Worm (Caenorhabditis elegans) whole organism, L1 larva: Measurements from ENCODE around the gene cox-6C.

Experiments used
- C16A3.4 ChIP-seq: fragments of 150-350 bp; optimal IDR thresholded peaks from 2 replicates; lab custom pipeline; 2014; ENCODE audit warnings: missing biosample characterization, missing genetic modification characterization
- C34B4.2 ChIP-seq: sonication (generic microtip); optimal IDR thresholded peaks from 2 replicates; lab custom pipeline; 2017; ENCODE audit warnings: mild to moderate bottlenecking, missing genetic modification characterization, missing compliant biosample characterization
- F16B12.6 ChIP-seq: fragments of 150-350 bp; optimal IDR thresholded peaks from 2 replicates; lab custom pipeline; 2014; ENCODE audit warnings: missing biosample characterization, missing genetic modification characterization
- alr-1 ChIP-seq: fragments of 200-800 bp; sonication (Bioruptor generic); optimal IDR thresholded peaks from 2 replicates; lab custom pipeline; 2018; ENCODE audit warnings: borderline replicate concordance, mild to moderate bottlenecking, missing genetic modification characterization, missing compliant biosample characterization
- blmp-1 ChIP-seq: fragments of 150-350 bp; optimal IDR thresholded peaks from 2 replicates; lab custom pipeline; 2014; ENCODE audit warnings: missing biosample characterization, missing genetic modification characterization
- ceh-63 ChIP-seq: fragments of 200-800 bp; sonication (Bioruptor generic); optimal IDR thresholded peaks from 2 replicates; lab custom pipeline; 2018; ENCODE audit warnings: mild to moderate bottlenecking, missing genetic modification characterization, missing compliant biosample characterization
- ceh-82 ChIP-seq, 3 experiments: fragments of 150-350 bp in 1 of 3; sonication (generic microtip) in 2 of 3; optimal IDR thresholded peaks; 2 replicates each; lab custom pipeline; 2014 to 2017; ENCODE audit warnings: missing biosample characterization in 3 of 3, missing genetic modification characterization in 3 of 3
- ceh-90 ChIP-seq: sonication (generic microtip); optimal IDR thresholded peaks from 2 replicates; lab custom pipeline; 2016; ENCODE audit warnings: missing genetic modification characterization, missing compliant biosample characterization
- dsc-1 ChIP-seq: sonication (generic microtip); optimal IDR thresholded peaks from 2 replicates; lab custom pipeline; 2016; ENCODE audit warnings: mild to moderate bottlenecking, missing genetic modification characterization, missing compliant biosample characterization
- efl-1 ChIP-seq, 4 experiments: fragments of 150-350 bp; optimal IDR thresholded peaks in 3 of 4; peaks in 1 of 4; 1 replicate in 1 of 4; 2 replicates in 3 of 4; lab custom pipeline; 2014; ENCODE audit warnings: missing biosample characterization in 2 of 4, missing genetic modification characterization in 2 of 4, missing genetic modification reagents in 2 of 4
- fkh-10 ChIP-seq: sonication (generic microtip); optimal IDR thresholded peaks from 2 replicates; lab custom pipeline; 2017; ENCODE audit warnings: missing biosample characterization, missing genetic modification reagents, missing genetic modification characterization
- fkh-4 ChIP-seq: sonication (generic microtip); optimal IDR thresholded peaks from 2 replicates; lab custom pipeline; 2016; ENCODE audit warnings: missing compliant biosample characterization, missing genetic modification characterization, borderline replicate concordance
- fkh-8 ChIP-seq: sonication (generic microtip); optimal IDR thresholded peaks from 2 replicates; lab custom pipeline; 2016; ENCODE audit warnings: mild to moderate bottlenecking, missing genetic modification characterization, missing compliant biosample characterization
- grh-1 ChIP-seq: fragments of 200-800 bp; sonication (Bioruptor generic); IDR thresholded peaks from 2 replicates; pipeline ENCODE4 v1.3.6; 2022; ENCODE audit warnings: missing genetic modification reagents, missing genetic modification characterization, missing compliant biosample characterization
- hlh-17 ChIP-seq: fragments of 200-800 bp; sonication (Bioruptor generic); optimal IDR thresholded peaks from 2 replicates; lab custom pipeline; 2018; ENCODE audit warnings: missing genetic modification characterization, mild to moderate bottlenecking, missing compliant biosample characterization, moderate library complexity, borderline replicate concordance
- irx-1 ChIP-seq: sonication (generic microtip); optimal IDR thresholded peaks from 2 replicates; lab custom pipeline; 2016; ENCODE audit warnings: missing genetic modification characterization, missing compliant biosample characterization
- isw-1 ChIP-seq: fragments of 200-800 bp; sonication (Bioruptor generic); IDR thresholded peaks from 2 replicates; pipeline ENCODE4 v1.3.6; 2022; ENCODE audit warnings: missing genetic modification characterization, missing compliant biosample characterization
- lin-13 ChIP-seq: fragments of 150-350 bp; optimal IDR thresholded peaks from 2 replicates; lab custom pipeline; 2014; ENCODE audit warnings: missing biosample characterization, missing genetic modification reagents, missing genetic modification characterization
- lin-14 ChIP-seq: fragments of 200-800 bp; sonication (Bioruptor generic); optimal IDR thresholded peaks from 2 replicates; lab custom pipeline; 2018; ENCODE audit warnings: mild to moderate bottlenecking, missing genetic modification characterization, moderate library complexity, missing compliant biosample characterization
- lir-3 ChIP-seq: sonication (generic microtip); optimal IDR thresholded peaks from 2 replicates; lab custom pipeline; 2016; ENCODE audit warnings: mild to moderate bottlenecking, missing genetic modification characterization, moderate library complexity, missing compliant biosample characterization; ENCODE audit not compliant: poor library complexity
- lsy-2 ChIP-seq, 2 experiments: fragments of 150-350 bp; optimal IDR thresholded peaks; 2 replicates each; lab custom pipeline; 2014; ENCODE audit warnings: missing biosample characterization in 2 of 2, missing genetic modification characterization in 2 of 2
- mdl-1 ChIP-seq, 2 experiments: fragments of 150-350 bp; optimal IDR thresholded peaks; 2 replicates each; lab custom pipeline; 2014 to 2017; ENCODE audit warnings: missing biosample characterization in 2 of 2, missing genetic modification characterization in 2 of 2, inconsistent platforms in 1 of 2
- mep-1 ChIP-seq: fragments of 150-350 bp; optimal IDR thresholded peaks from 2 replicates; lab custom pipeline; 2014; ENCODE audit warnings: missing biosample characterization, missing genetic modification characterization
- nhr-11 ChIP-seq: fragments of 150-350 bp; optimal IDR thresholded peaks from 2 replicates; lab custom pipeline; 2014; ENCODE audit warnings: missing biosample characterization, missing genetic modification characterization
- nhr-12 ChIP-seq: sonication (generic microtip); optimal IDR thresholded peaks from 2 replicates; lab custom pipeline; 2017; ENCODE audit warnings: missing biosample characterization, missing genetic modification characterization
- nhr-19 ChIP-seq: fragments of 200-800 bp; sonication (Bioruptor generic); conservative IDR thresholded peaks from 2 replicates; pipeline ENCODE4 v1.3.6; 2022; ENCODE audit warnings: missing genetic modification characterization, missing compliant biosample characterization
- nhr-20 ChIP-seq: sonication (generic microtip); optimal IDR thresholded peaks from 2 replicates; lab custom pipeline; 2016; ENCODE audit warnings: mild to moderate bottlenecking, missing genetic modification characterization, missing compliant biosample characterization
- nhr-47 ChIP-seq: sonication (generic microtip); optimal IDR thresholded peaks from 2 replicates; lab custom pipeline; 2016; ENCODE audit warnings: mild to moderate bottlenecking, missing genetic modification characterization, moderate library complexity, missing compliant biosample characterization
- nhr-71 ChIP-seq: sonication (generic microtip); optimal IDR thresholded peaks from 2 replicates; lab custom pipeline; 2016; ENCODE audit warnings: mild to moderate bottlenecking, missing genetic modification characterization, moderate library complexity, missing compliant biosample characterization
- nhr-76 ChIP-seq: sonication (generic microtip); optimal IDR thresholded peaks from 2 replicates; lab custom pipeline; 2017; ENCODE audit warnings: missing biosample characterization, missing genetic modification characterization
- nhr-77 ChIP-seq: fragments of 150-350 bp; optimal IDR thresholded peaks from 2 replicates; lab custom pipeline; 2014; ENCODE audit warnings: missing biosample characterization, missing genetic modification characterization
- nhr-84 ChIP-seq: sonication (generic microtip); optimal IDR thresholded peaks from 2 replicates; lab custom pipeline; 2017; ENCODE audit warnings: missing biosample characterization, missing genetic modification characterization
- nhr-85 ChIP-seq: sonication (generic microtip); peaks from one replicate; lab custom pipeline; 2016; ENCODE audit warnings: missing genetic modification characterization, inconsistent platforms, missing compliant biosample characterization
- nhr-90 ChIP-seq: sonication (generic microtip); optimal IDR thresholded peaks from 2 replicates; lab custom pipeline; 2016; ENCODE audit warnings: mild to moderate bottlenecking, missing genetic modification characterization, missing compliant biosample characterization; ENCODE audit not compliant: poor library complexity
- pqm-1 ChIP-seq: sonication (generic microtip); optimal IDR thresholded peaks from 3 replicates; lab custom pipeline; 2017; ENCODE audit warnings: missing biosample characterization, missing genetic modification characterization
- rnt-1 ChIP-seq: sonication (generic microtip); optimal IDR thresholded peaks from 2 replicates; lab custom pipeline; 2016; ENCODE audit warnings: mild to moderate bottlenecking, missing genetic modification characterization, moderate library complexity, missing compliant biosample characterization
- skn-1 ChIP-seq: fragments of 150-350 bp; optimal IDR thresholded peaks from 2 replicates; lab custom pipeline; 2014; ENCODE audit warnings: missing biosample characterization, missing genetic modification characterization
- snu-23 ChIP-seq: sonication (generic microtip); optimal IDR thresholded peaks from 2 replicates; lab custom pipeline; 2016; ENCODE audit warnings: missing genetic modification characterization, missing compliant biosample characterization
- sup-37 ChIP-seq: fragments of 200-800 bp; sonication (Bioruptor generic); optimal IDR thresholded peaks from 2 replicates; lab custom pipeline; 2018; ENCODE audit warnings: mild to moderate bottlenecking, missing genetic modification characterization, missing compliant biosample characterization
- swsn-7 ChIP-seq: sonication (generic microtip); optimal IDR thresholded peaks from 2 replicates; lab custom pipeline; 2016; ENCODE audit warnings: missing genetic modification characterization, missing compliant biosample characterization
- tbx-2 ChIP-seq: sonication (generic microtip); optimal IDR thresholded peaks from 2 replicates; lab custom pipeline; 2016; ENCODE audit warnings: missing genetic modification characterization, missing compliant biosample characterization
- unc-30 ChIP-seq: sonication (generic microtip); optimal IDR thresholded peaks from 2 replicates; lab custom pipeline; 2017; ENCODE audit warnings: missing biosample characterization, missing genetic modification characterization
- unc-98 ChIP-seq: fragments of 200-800 bp; sonication (Bioruptor generic); IDR thresholded peaks from 2 replicates; pipeline ENCODE4 v1.3.6; 2022; ENCODE audit warnings: missing genetic modification characterization, missing compliant biosample characterization
- vab-15 ChIP-seq: sonication (generic microtip); optimal IDR thresholded peaks from 2 replicates; lab custom pipeline; 2017; ENCODE audit warnings: missing genotype, mild to moderate bottlenecking, missing genetic modification characterization, missing compliant biosample characterization
- xbp-1 ChIP-seq: sonication (generic microtip); optimal IDR thresholded peaks from 2 replicates; lab custom pipeline; 2016; ENCODE audit warnings: missing genetic modification characterization, missing compliant biosample characterization
- zip-4 ChIP-seq: fragments of 200-800 bp; sonication (Bioruptor generic); optimal IDR thresholded peaks from 2 replicates; lab custom pipeline; 2018; ENCODE audit warnings: mild to moderate bottlenecking, missing genetic modification characterization, moderate library complexity, missing compliant biosample characterization
- ztf-4 ChIP-seq: fragments of 150-350 bp; optimal IDR thresholded peaks from 2 replicates; lab custom pipeline; 2014; ENCODE audit warnings: missing biosample characterization, missing genetic modification characterization

cox-6C gene

DNA sequence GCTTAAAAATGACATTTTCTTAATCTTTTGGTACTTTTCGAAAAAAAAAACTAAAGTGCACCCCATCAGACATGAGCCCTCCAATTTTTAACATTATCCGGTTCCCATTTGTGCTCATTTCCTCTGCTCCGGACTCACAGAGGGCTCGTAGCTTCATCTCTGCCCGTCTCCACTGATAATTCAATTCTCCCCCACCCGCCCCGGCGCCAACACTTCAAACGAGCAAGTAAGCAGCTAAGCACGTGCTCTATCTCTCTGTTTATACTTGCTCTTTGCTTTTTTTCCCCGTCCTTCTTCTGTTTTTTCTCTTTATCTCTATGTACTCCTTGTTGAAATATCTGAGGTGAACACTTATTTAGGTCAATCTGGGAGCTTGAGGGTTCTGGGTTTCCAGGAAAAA is 47.3 kb upstream of the cox-6C start, which contains the start of gene T05C7.9:
Gene T05C7.9, plus strand, starts transcription at position 72 of the 400 bp plus-strand sequence.
- TF ChIP-seq snu-23 (GFP tag; lab: Kevin White, UChicago) (no peak), nhr-85 (no peak), nhr-47 (peak; percentile 11), efl-1 (optimal IDR thresholded peaks at IDR 0.05; lab: Kevin White, UChicago) (no peak), efl-1 (GFP tag; optimal IDR thresholded peaks at IDR 0.05 in 1 of 2; lab: Kevin White, UChicago) (peak in 1 of 2 experiments; percentile 87), F16B12.6 (tag; lab: Kevin White, UChicago) (no peak), nhr-11 (tag; lab: Kevin White, UChicago) (no peak), nhr-77 (peak; percentile 9), unc-98 (GFP tag; lab: Robert Waterston, UW) (no peak), swsn-7 (tag; lab: Kevin White, UChicago) (no peak), ceh-82 (tag; optimal IDR thresholded peaks at IDR 0.05; lab: Kevin White, UChicago) (peak in 1 of 3 experiments; percentile 3), lsy-2 (tag; optimal IDR thresholded peaks at IDR 0.05; lab: Kevin White, UChicago) (peak in 1 of 2 experiments; percentile 17), rnt-1 (peak; percentile 13), nhr-76 (tag; lab: Kevin White, UChicago) (no peak), pqm-1 (tag; lab: Kevin White, UChicago) (no peak), vab-15 (tag; lab: Kevin White, UChicago) (no peak), tbx-2 (tag; lab: Kevin White, UChicago) (peak; percentile 30), nhr-12 (tag; lab: Kevin White, UChicago) (no peak), nhr-71 (tag; lab: Kevin White, UChicago) (peak; percentile 41), sup-37 (GFP tag; lab: Kevin White, UChicago) (no peak), nhr-90 (tag; lab: Kevin White, UChicago) (no peak), lin-14 (GFP tag; lab: Kevin White, UChicago) (peak; percentile 85), fkh-8 (tag; lab: Kevin White, UChicago) (peak; percentile 38), hlh-17 (no peak), fkh-4 (tag; lab: Kevin White, UChicago) (no peak), fkh-10 (GFP tag; lab: Kevin White, UChicago) (peak; percentile 33), mdl-1 (tag; optimal IDR thresholded peaks at IDR 0.05; lab: Kevin White, UChicago) (peak in 1 of 2 experiments; percentile 44), lin-13 (no peak), C16A3.4 (no peak), skn-1 (tag; lab: Kevin White, UChicago) (peak; percentile 17)

DNA sequence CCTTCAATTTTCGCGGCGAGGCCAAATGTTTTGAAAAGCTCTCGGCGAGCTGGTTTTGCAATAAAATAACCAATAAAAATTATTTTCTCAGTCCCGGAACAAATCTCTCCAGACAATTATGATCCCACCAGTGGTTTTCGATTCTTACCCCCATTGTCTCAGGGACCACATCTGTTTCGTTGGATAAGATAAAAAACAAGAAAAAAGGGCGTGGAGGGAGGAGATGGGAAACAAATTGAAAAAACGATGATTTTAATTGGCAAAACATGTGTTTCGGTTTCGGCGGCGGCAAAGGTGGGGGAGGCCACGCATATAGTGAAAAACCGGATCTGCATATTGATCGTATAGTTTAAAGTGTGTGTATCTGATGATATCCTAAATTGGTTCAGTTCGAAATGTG is 45.6 kb upstream of the cox-6C start:
- TF ChIP-seq rnt-1 = peak; percentile 21
- TF ChIP-seq fkh-10 (GFP tag; lab: Kevin White, UChicago) = no peak
- peak; percentile 94 for TF ChIP-seq dsc-1
- TF ChIP-seq fkh-4 (tag; lab: Kevin White, UChicago) = peak; percentile 68
- TF ChIP-seq nhr-84 (tag; lab: Kevin White, UChicago) = no peak
- peak; percentile 74 for TF ChIP-seq nhr-85
- TF ChIP-seq hlh-17 = no peak

DNA sequence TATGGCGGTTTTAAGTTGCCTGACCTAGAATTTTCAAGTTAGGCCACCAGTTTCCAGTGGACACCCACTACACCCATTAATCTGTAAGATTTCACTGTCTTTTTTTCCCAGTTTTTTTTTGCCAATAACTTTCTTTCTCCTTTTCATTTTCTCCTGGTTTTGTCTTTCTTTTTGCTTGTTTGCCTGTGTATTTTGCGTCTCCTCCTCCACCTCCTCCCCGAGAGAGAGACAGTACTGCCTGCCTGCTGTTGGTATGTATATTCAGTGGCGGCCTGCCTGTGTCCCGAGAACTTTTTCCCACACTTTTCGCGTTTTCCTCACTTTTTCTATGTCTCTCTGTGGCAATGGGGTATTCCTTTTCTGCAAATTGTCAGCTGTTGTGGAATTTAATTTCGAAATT is 45.1 kb upstream of the cox-6C start:
- TF ChIP-seq lin-13 = no peak
- peak; percentile 58 for TF ChIP-seq nhr-85
- TF ChIP-seq grh-1 (GFP tag; lab: Robert Waterston, UW) = no peak
- TF ChIP-seq zip-4 (GFP tag; lab: Kevin White, UChicago) = no peak
- TF ChIP-seq nhr-19 (GFP tag; lab: Robert Waterston, UW) = no peak
- no peak for TF ChIP-seq efl-1 (optimal IDR thresholded peaks at IDR 0.05; lab: Kevin White, UChicago)
- TF ChIP-seq efl-1 (GFP tag; optimal IDR thresholded peaks at IDR 0.05 in 1 of 2; lab: Kevin White, UChicago) = peak in 1 of 2 experiments; percentile 82
- no peak for TF ChIP-seq lsy-2 (tag; optimal IDR thresholded peaks at IDR 0.05; lab: Kevin White, UChicago)
- no peak for TF ChIP-seq ceh-90 (tag; lab: Kevin White, UChicago)
- TF ChIP-seq rnt-1 = no peak
- TF ChIP-seq nhr-47 = no peak
- no peak for TF ChIP-seq C16A3.4
- no peak for TF ChIP-seq mep-1 (tag; lab: Kevin White, UChicago)
- TF ChIP-seq alr-1 = no peak
- no peak for TF ChIP-seq unc-30 (tag; lab: Kevin White, UChicago)
- no peak for TF ChIP-seq mdl-1 (tag; optimal IDR thresholded peaks at IDR 0.05; lab: Kevin White, UChicago)
- TF ChIP-seq ztf-4 = no peak
- no peak for TF ChIP-seq nhr-20 (tag; lab: Kevin White, UChicago)
- peak; percentile 46 for TF ChIP-seq blmp-1 (tag; lab: Kevin White, UChicago)
- no peak for TF ChIP-seq isw-1 (GFP tag; lab: Robert Waterston, UW)
- TF ChIP-seq ceh-63 (GFP tag; lab: Kevin White, UChicago) = no peak
- TF ChIP-seq xbp-1 (tag; lab: Kevin White, UChicago) = no peak
- TF ChIP-seq lir-3 = no peak
- no peak for TF ChIP-seq irx-1 (tag; lab: Kevin White, UChicago)
- TF ChIP-seq C34B4.2 (tag; lab: Kevin White, UChicago) = no peak
